Worm (Caenorhabditis elegans): ENCODE measurements around the gene Y61A9LA.1.

ce11 chrV:4626344-4626743 is 41.2 kb downstream of the Y61A9LA.1 start:
- TF ChIP-seq ceh-58 (GFP tag; IDR thresholded peaks at IDR 0.05) = no peak
- no peak for TF ChIP-seq rcor-1 (GFP tag; IDR thresholded peaks at IDR 0.05)
- TF ChIP-seq nfya-1 (tag; optimal IDR thresholded peaks at IDR 0.05; ENCODE audit: borderline replicate concordance, insufficient read depth) = no peak
- no peak for TF ChIP-seq rec-8 (tag; optimal IDR thresholded peaks at IDR 0.05)

All from whole organism, young adult.